Worm (Caenorhabditis elegans) whole organism, L4 larva: ENCODE data around the gene ets-4.

Source experiments
- hif-1 ChIP-seq, 2 experiments: sonication (generic microtip); optimal IDR thresholded peaks; 2 replicates each; lab custom pipeline; 2016 to 2017; ENCODE audit warnings: missing compliant biosample characterization in 2 of 2, missing genetic modification characterization in 2 of 2, missing genetic modification reagents in 2 of 2, missing genotype in 2 of 2, mild to moderate bottlenecking in 1 of 2
- nhr-11 ChIP-seq: fragments of 150-350 bp; optimal IDR thresholded peaks from 2 replicates; lab custom pipeline; 2014; ENCODE audit warnings: missing biosample characterization, missing genetic modification characterization
- nhr-28 ChIP-seq: fragments of 150-350 bp; optimal IDR thresholded peaks from 2 replicates; lab custom pipeline; 2014; ENCODE audit warnings: missing biosample characterization, missing genetic modification characterization
- nhr-77 ChIP-seq: fragments of 150-350 bp; optimal IDR thresholded peaks from 2 replicates; lab custom pipeline; 2014; ENCODE audit warnings: missing biosample characterization, missing genetic modification characterization

- TF ChIP-seq hif-1 (tag; optimal IDR thresholded peaks at IDR 0.05; lab: Kevin White, UChicago) (no peak), nhr-77 (tag; lab: Kevin White, UChicago) (no peak), nhr-28 (tag; lab: Kevin White, UChicago) (no peak), nhr-11 (tag; lab: Kevin White, UChicago) (no peak)
Measured at ce11 chrX:6562378-6562856, 43.7 kb downstream of the ets-4 start, which contains the start of gene aaim-1.
